Worm (Caenorhabditis elegans): Measurements from ENCODE around the gene F49E8.6.

F49E8.6 gene

ce11 chrIV:7552100-7552499, 2.4 kb downstream of the F49E8.6 start:
- TF ChIP-seq nhr-237 (tag; optimal IDR thresholded peaks at IDR 0.05) (no peak), aha-1 (tag) (peak; percentile 70), unc-62 (GFP tag; optimal IDR thresholded peaks at IDR 0.05 in 1 of 2) (peak in 1 of 2 experiments; percentile 74), unc-62 (tag; optimal IDR thresholded peaks at IDR 0.05) (no peak)

- TF ChIP-seq aha-1 (tag) (peak; percentile 83), lin-38 (GFP tag; IDR thresholded peaks at IDR 0.05) (peak; percentile 41), egl-27 (tag; optimal IDR thresholded peaks at IDR 0.05) (no peak), T20F7.1 (GFP tag; optimal IDR thresholded peaks at IDR 0.05) (peak; percentile 30), lim-7 (GFP tag; IDR thresholded peaks at IDR 0.05) (no peak), lin-29 (GFP tag; IDR thresholded peaks at IDR 0.05) (no peak), daf-16 (GFP tag; optimal IDR thresholded peaks at IDR 0.05) (no peak), daf-16 (tag; optimal IDR thresholded peaks at IDR 0.05) (peak; percentile 30), jun-1 (tag; optimal IDR thresholded peaks at IDR 0.05) (no peak), mdl-1 (tag; optimal IDR thresholded peaks at IDR 0.05) (no peak), spr-3 (GFP tag; optimal IDR thresholded peaks at IDR 0.05) (no peak), lin-15B (tag; optimal IDR thresholded peaks at IDR 0.05) (no peak), zfp-3 (GFP tag; conservative IDR thresholded peaks at IDR 0.05) (0 out of 2 replicates have a peak, but pooled peaks have one; percentile 24), snpc-1.2 (GFP tag; IDR thresholded peaks at IDR 0.05) (no peak)
These were observed 3.2 kb downstream of the F49E8.6 start for ce11 chrIV:7551254-7551653.

- TF ChIP-seq F49E8.2 (tag; optimal IDR thresholded peaks at IDR 0.05; ENCODE audit: borderline replicate concordance) = peak; percentile 49
- no peak for TF ChIP-seq snpc-4 (tag; optimal IDR thresholded peaks at IDR 0.05)
- no peak for TF ChIP-seq mdt-29 (GFP tag; IDR thresholded peaks at IDR 0.05)
- TF ChIP-seq dve-1 (tag; optimal IDR thresholded peaks at IDR 0.05; ENCODE audit: insufficient read depth) = peak; percentile 43
- no peak for TF ChIP-seq zip-11 (GFP tag; IDR thresholded peaks at IDR 0.05)
- TF ChIP-seq Y105C5A.15 (GFP tag; IDR thresholded peaks at IDR 0.05) = no peak
- no peak for TF ChIP-seq Y75B8A.6 (GFP tag; IDR thresholded peaks at IDR 0.05)
- TF ChIP-seq F37D6.2 (tag; optimal IDR thresholded peaks at IDR 0.05) = no peak
- TF ChIP-seq dmd-6 (GFP tag; IDR thresholded peaks at IDR 0.05) = peak; percentile 25; the same call in 1 of the 2 replicates
- TF ChIP-seq F10B5.3 (tag; optimal IDR thresholded peaks at IDR 0.05) = no peak
- no peak for TF ChIP-seq zfp-3 (GFP tag; conservative IDR thresholded peaks at IDR 0.05)
- no peak for TF ChIP-seq Y48G9A.11 (GFP tag; IDR thresholded peaks at IDR 0.05)
- TF ChIP-seq hlh-11 (tag; optimal IDR thresholded peaks at IDR 0.05) = peak; percentile 3
- TF ChIP-seq php-3 (GFP tag; IDR thresholded peaks at IDR 0.05) = 0 out of 2 replicates have a peak, but pooled peaks have one; percentile 29
- no peak for TF ChIP-seq daf-8 (GFP tag; IDR thresholded peaks at IDR 0.05)
- TF ChIP-seq nhr-76 (tag; optimal IDR thresholded peaks at IDR 0.05) = no peak
- TF ChIP-seq T20F7.1 (GFP tag; optimal IDR thresholded peaks at IDR 0.05) = no peak
- TF ChIP-seq daf-16 (GFP tag; optimal IDR thresholded peaks at IDR 0.05) = no peak
- peak; percentile 64 for TF ChIP-seq daf-16 (tag; optimal IDR thresholded peaks at IDR 0.05)
- TF ChIP-seq lir-3 (tag; optimal IDR thresholded peaks at IDR 0.05) = no peak
- TF ChIP-seq cey-2 (tag; optimal IDR thresholded peaks at IDR 0.05; ENCODE audit: borderline replicate concordance, insufficient read depth) = no peak
- no peak for TF ChIP-seq ceh-82 (tag; optimal IDR thresholded peaks at IDR 0.05)
- no peak for TF ChIP-seq lin-13 (GFP tag; optimal IDR thresholded peaks at IDR 0.05)
- no peak for TF ChIP-seq D1046.2 (GFP tag; IDR thresholded peaks at IDR 0.05)
- no peak for TF ChIP-seq nhr-10 (tag; optimal IDR thresholded peaks at IDR 0.05)
- TF ChIP-seq lin-29 (GFP tag; IDR thresholded peaks at IDR 0.05) = no peak
- TF ChIP-seq hmg-1.1 (GFP tag; IDR thresholded peaks at IDR 0.05) = no peak
- no peak for TF ChIP-seq ces-1 (GFP tag; optimal IDR thresholded peaks at IDR 0.05)
These were observed 4.0 kb downstream of the F49E8.6 start, which contains the start of gene pam-1 for ce11 chrIV:7550445-7550844. Gene pam-1, minus strand, starts transcription at chrIV:7550812.
